Fruit fly (Drosophila melanogaster) whole organism, adult: ENCODE results near the gene RecQ4.

Source experiments
- CG12768 ChIP-seq: fragments of 200-800 bp; sonication (Bioruptor generic); optimal IDR thresholded peaks from 2 replicates; lab custom pipeline; 2017; ENCODE audit warnings: missing biosample characterization, missing genetic modification characterization, mild to moderate bottlenecking, moderate library complexity, missing genetic modification reagents
- CG14711 ChIP-seq: fragments of 200-800 bp; sonication (Bioruptor generic); optimal IDR thresholded peaks from 2 replicates; lab custom pipeline; 2018; ENCODE audit warnings: missing biosample characterization, mild to moderate bottlenecking, missing genetic modification characterization, moderate library complexity
- CG1620 ChIP-seq: fragments of 200-800 bp; sonication (Bioruptor generic); optimal IDR thresholded peaks from 2 replicates; lab custom pipeline; 2016; ENCODE audit warnings: missing biosample characterization, missing genetic modification characterization
- CG33017 ChIP-seq: fragments of 200-800 bp; sonication (Bioruptor generic); optimal IDR thresholded peaks from 2 replicates; lab custom pipeline; 2018; ENCODE audit warnings: missing biosample characterization, mild to moderate bottlenecking, missing genetic modification characterization, moderate library complexity
- CG7045 ChIP-seq: fragments of 200-800 bp; sonication (Bioruptor generic); optimal IDR thresholded peaks from 2 replicates; lab custom pipeline; 2017; ENCODE audit warnings: missing biosample characterization, mild to moderate bottlenecking, missing genetic modification characterization
- Clk ChIP-seq: fragments of 200-800 bp; sonication (Bioruptor generic); optimal IDR thresholded peaks from 2 replicates; lab custom pipeline; 2017; ENCODE audit warnings: missing biosample characterization, missing genetic modification characterization
- Crg-1 ChIP-seq: fragments of 200-800 bp; sonication (Bioruptor generic); optimal IDR thresholded peaks from 2 replicates; lab custom pipeline; 2016; ENCODE audit warnings: missing biosample characterization, missing genetic modification characterization
- Hr96 ChIP-seq: fragments of 200-800 bp; sonication (Bioruptor generic); optimal IDR thresholded peaks from 2 replicates; lab custom pipeline; 2016; ENCODE audit warnings: missing biosample characterization, missing genetic modification characterization
- Mnt ChIP-seq: fragments of 200-800 bp; sonication (Bioruptor generic); optimal IDR thresholded peaks from 2 replicates; lab custom pipeline; 2016; ENCODE audit warnings: missing biosample characterization, mild to moderate bottlenecking, missing genetic modification characterization
- cic ChIP-seq: fragments of 200-800 bp; sonication (Bioruptor generic); optimal IDR thresholded peaks from 2 replicates; lab custom pipeline; 2017; ENCODE audit warnings: missing biosample characterization, mild to moderate bottlenecking, missing genetic modification characterization, moderate library complexity
- cnc ChIP-seq, 2 experiments: fragments of >200 bp; optimal IDR thresholded peaks; 2 replicates each; lab custom pipeline; 2017
- kay ChIP-seq: fragments of 200-800 bp; sonication (Bioruptor generic); peaks from one replicate; lab custom pipeline; 2016; ENCODE audit warnings: missing biosample characterization, missing genetic modification characterization, borderline replicate concordance
- tj ChIP-seq: fragments of 200-800 bp; sonication (Bioruptor generic); optimal IDR thresholded peaks from 3 replicates; lab custom pipeline; 2017; ENCODE audit warnings: missing biosample characterization, mild to moderate bottlenecking, missing genetic modification characterization, moderate library complexity
- toe ChIP-seq: fragments of 200-800 bp; sonication (Bioruptor generic); optimal IDR thresholded peaks from 2 replicates; lab custom pipeline; 2016; ENCODE audit warnings: missing biosample characterization, missing genetic modification characterization

DNA sequence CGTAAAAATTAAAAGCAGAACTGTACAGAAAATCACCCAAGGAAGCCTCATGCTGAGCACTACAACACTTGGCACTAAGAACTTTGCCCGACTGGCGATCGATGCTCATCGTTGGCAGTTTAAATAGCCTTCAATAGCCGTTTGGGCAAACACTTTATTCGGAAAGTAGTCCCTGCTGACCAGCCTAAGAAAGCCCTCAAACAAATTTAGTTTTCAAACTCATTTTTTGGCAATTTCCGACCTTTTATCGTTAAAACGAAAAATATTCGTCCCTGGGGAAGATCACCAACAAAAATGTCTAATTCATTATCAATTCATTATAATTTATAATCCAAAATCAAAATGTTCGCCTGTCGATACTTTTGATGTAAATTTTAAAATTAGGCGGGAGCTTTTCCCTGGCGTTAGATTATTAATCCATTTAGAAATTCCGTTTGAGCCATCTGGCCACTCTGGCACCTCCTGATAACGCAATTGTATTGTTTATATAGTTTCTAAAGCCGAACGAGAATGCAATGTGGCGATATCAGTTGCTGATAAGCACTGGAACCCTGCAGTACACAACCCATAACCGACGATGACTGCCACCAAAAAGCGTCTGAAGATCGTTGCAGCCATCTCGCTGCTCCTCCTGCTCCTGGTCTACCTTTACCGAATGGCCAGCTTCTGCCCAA lies 4.8 kb upstream of the RecQ4 start, which contains the start of the genes mthl7 and Uxs:
- no peak for TF ChIP-seq tj (GFP tag; lab: Kevin White, UChicago)
- TF ChIP-seq CG7045, result no peak
- TF ChIP-seq CG33017 (tag; lab: Kevin White, UChicago), result no peak
- TF ChIP-seq Hr96 (GFP tag; lab: Kevin White, UChicago), result no peak
- peak; percentile 4 for TF ChIP-seq CG14711 (tag; lab: Kevin White, UChicago)
- peak; percentile 84 for TF ChIP-seq cic (GFP tag; lab: Kevin White, UChicago)
- no peak for TF ChIP-seq kay
- no peak for TF ChIP-seq CG1620 (GFP tag; lab: Kevin White, UChicago)
- no peak for TF ChIP-seq Clk (GFP tag; lab: Kevin White, UChicago)
- no peak for TF ChIP-seq Crg-1 (GFP tag; lab: Kevin White, UChicago)
- no peak for TF ChIP-seq CG12768 (GFP tag; lab: Kevin White, UChicago)
- no peak for TF ChIP-seq toe (GFP tag; lab: Kevin White, UChicago)
- TF ChIP-seq cnc (optimal IDR thresholded peaks at IDR 0.05; lab: Kevin White, UChicago), result no peak
- TF ChIP-seq Mnt (GFP tag; lab: Kevin White, UChicago), result peak; percentile 53
